Worm (Caenorhabditis elegans) whole organism, L2 larva: ENCODE data around the gene Y75B12B.3.

Experiments
- ama-1 ChIP-seq: fragments of 150-350 bp; optimal IDR thresholded peaks from 2 replicates; lab custom pipeline; 2018; ENCODE audit warnings: inconsistent platforms
- mdl-1 ChIP-seq, 2 experiments: fragments of 150-350 bp in 1 of 2; sonication (generic microtip) in 1 of 2; optimal IDR thresholded peaks; 2 replicates each; lab custom pipeline; 2017; ENCODE audit warnings: missing biosample characterization in 2 of 2, missing genetic modification characterization in 2 of 2
- nhr-25 ChIP-seq: fragments of 150-350 bp; sonication (generic microtip); optimal IDR thresholded peaks from 3 replicates; lab custom pipeline; 2014; ENCODE audit warnings: missing biosample characterization, missing genetic modification characterization
- snpc-4 ChIP-seq: fragments of 150-350 bp; optimal IDR thresholded peaks from 2 replicates; lab custom pipeline; 2014; ENCODE audit warnings: missing biosample characterization, missing genetic modification characterization
- unc-62 ChIP-seq: fragments of 150-350 bp; optimal IDR thresholded peaks from 2 replicates; lab custom pipeline; 2014; ENCODE audit warnings: missing biosample characterization, missing genetic modification reagents, missing genetic modification characterization

DNA sequence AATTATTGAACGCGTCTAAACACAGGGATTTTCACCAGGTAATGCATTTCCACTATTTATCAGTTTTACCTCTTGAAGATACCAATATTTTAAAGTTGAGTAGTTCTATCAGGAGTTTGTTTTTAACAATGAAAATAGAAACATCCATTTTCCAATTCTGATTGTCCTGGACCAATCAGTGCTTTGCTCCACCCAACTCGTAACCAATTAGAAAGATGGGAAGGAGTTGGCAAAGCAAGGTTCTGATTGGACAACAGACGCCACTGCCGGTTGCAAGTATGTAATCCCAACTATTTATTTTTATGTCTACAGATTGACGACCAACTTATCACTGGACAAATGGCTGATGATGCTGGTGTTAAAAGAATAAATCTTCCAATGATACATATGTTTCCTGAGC is 35.9 kb downstream of the Y75B12B.3 start:
- TF ChIP-seq nhr-25 (no peak), ama-1 (lab: Kevin White, UChicago) (no peak), unc-62 (GFP tag; lab: Kevin White, UChicago) (no peak), snpc-4 (tag; lab: Kevin White, UChicago) (no peak), mdl-1 (tag; optimal IDR thresholded peaks at IDR 0.05; lab: Kevin White, UChicago) (no peak)
